Worm (Caenorhabditis elegans) whole organism, midembryonic: ENCODE data around the gene Y54F10AR.2.
"Not testable (repeated sequence)": the region's sequence is repeated elsewhere in the genome, so short reads cannot be mapped to it uniquely, and the experiment has no call there.

Experiments
- T22C8.4 ChIP-seq: fragments of 200-800 bp; sonication (Bioruptor generic); IDR thresholded peaks from 2 replicates; pipeline ENCODE4 v1.3.6; 2022; ENCODE audit warnings: missing genetic modification characterization, missing compliant biosample characterization
- cog-1 ChIP-seq: sonication (generic microtip); optimal IDR thresholded peaks from 2 replicates; lab custom pipeline; 2016; ENCODE audit warnings: missing genetic modification characterization, missing compliant biosample characterization
- flt-1 ChIP-seq: fragments of 200-800 bp; sonication (Bioruptor generic); IDR thresholded peaks from 2 replicates; pipeline ENCODE4 v1.3.6; 2022; ENCODE audit warnings: missing genetic modification characterization, missing compliant biosample characterization
- klf-2 ChIP-seq: fragments of 200-800 bp; sonication (Bioruptor generic); conservative IDR thresholded peaks from 2 replicates; pipeline ENCODE4 v1.3.6; 2022; ENCODE audit warnings: missing genetic modification reagents, missing genetic modification characterization, missing compliant biosample characterization
- med-1 ChIP-seq: sonication (generic microtip); optimal IDR thresholded peaks from 2 replicates; lab custom pipeline; 2017; ENCODE audit warnings: missing genetic modification characterization, mild to moderate bottlenecking, missing compliant biosample characterization, antibody characterized with exemption, missing genetic modification reagents; ENCODE audit not compliant: insufficient read depth
- ref-1 ChIP-seq: fragments of 200-800 bp; sonication (Bioruptor generic); conservative IDR thresholded peaks from 2 replicates; pipeline ENCODE4 v1.3.6; 2022; ENCODE audit warnings: missing genetic modification reagents, missing genetic modification characterization, missing compliant biosample characterization
- tab-1 ChIP-seq: fragments of 200-800 bp; sonication (Bioruptor generic); IDR thresholded peaks from 2 replicates; pipeline ENCODE4 v1.3.6; 2022; ENCODE audit warnings: missing genetic modification characterization, missing compliant biosample characterization
- ztf-23 ChIP-seq: fragments of 200-800 bp; sonication (Bioruptor generic); IDR thresholded peaks from 2 replicates; pipeline ENCODE4 v1.3.6; 2022; ENCODE audit warnings: missing genetic modification reagents, missing genetic modification characterization, missing compliant biosample characterization
- ztf-29 ChIP-seq: fragments of 200-800 bp; sonication (Bioruptor generic); IDR thresholded peaks from 2 replicates; pipeline ENCODE4 v1.3.6; 2022; ENCODE audit warnings: missing genetic modification reagents, missing genetic modification characterization, missing compliant biosample characterization

Y54F10AR.2 gene

ce11 chrIII:2571447-2571846 lies at the start of gene Y54F10AR.2:
Gene Y54F10AR.2 (minus strand): TSS chrIII:2571547.
- no peak for TF ChIP-seq T22C8.4 (GFP tag; lab: Robert Waterston, UW)
- no peak for TF ChIP-seq tab-1 (GFP tag; lab: Robert Waterston, UW)
- TF ChIP-seq ztf-23: no peak
- TF ChIP-seq klf-2 (GFP tag; lab: Robert Waterston, UW): no peak
- no peak for TF ChIP-seq med-1 (GFP tag; lab: Kevin White, UChicago)
- no peak for TF ChIP-seq ztf-29 (GFP tag; lab: Robert Waterston, UW)
- no peak for TF ChIP-seq flt-1 (GFP tag; lab: Robert Waterston, UW)
- TF ChIP-seq cog-1 (tag; lab: Kevin White, UChicago): no peak

ce11 chrIII:2619559-2619958 lies 48.2 kb upstream of the Y54F10AR.2 start, which contains the start of gene ppfr-4:
Gene ppfr-4 (plus strand): TSS chrIII:2619936.
- TF ChIP-seq med-1 (GFP tag; lab: Kevin White, UChicago) (no peak), ref-1 (GFP tag; lab: Robert Waterston, UW) (no peak), klf-2 (GFP tag; lab: Robert Waterston, UW) (no peak), cog-1 (tag; lab: Kevin White, UChicago) (no peak), ztf-23 (no peak), tab-1 (GFP tag; lab: Robert Waterston, UW) (no peak), T22C8.4 (GFP tag; lab: Robert Waterston, UW) (no peak)

DNA sequence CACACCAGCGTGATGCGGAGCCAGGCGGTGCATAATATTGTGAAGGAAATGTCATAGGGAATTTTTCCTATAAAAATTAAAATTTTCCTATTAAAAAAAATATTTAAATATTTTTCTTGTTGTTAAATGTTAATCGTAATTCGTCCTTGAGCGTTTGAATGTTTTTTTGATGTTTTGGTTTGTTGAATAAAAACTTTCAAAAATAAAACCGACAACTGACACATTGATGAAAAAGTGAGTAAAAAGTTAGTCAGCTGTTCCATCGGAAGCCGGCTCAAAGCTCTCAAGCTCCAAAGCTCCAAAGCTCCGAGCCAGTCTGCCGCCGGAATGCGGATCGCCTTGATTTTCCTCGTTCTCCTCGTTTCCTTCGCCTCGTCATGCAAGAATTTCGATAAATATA lies 47.3 kb upstream of the Y54F10AR.2 start, which contains the start of gene Y71H2B.4:
TSS of gene Y71H2B.4 (plus strand) at position 301 of the 400 bp plus-strand sequence.
- TF ChIP-seq ztf-23 (no peak), tab-1 (GFP tag; lab: Robert Waterston, UW) (no peak), flt-1 (GFP tag; lab: Robert Waterston, UW) (no peak), ref-1 (GFP tag; lab: Robert Waterston, UW) (no peak), cog-1 (tag; lab: Kevin White, UChicago) (no peak), ztf-29 (GFP tag; lab: Robert Waterston, UW) (no peak), klf-2 (GFP tag; lab: Robert Waterston, UW) (no peak), T22C8.4 (GFP tag; lab: Robert Waterston, UW) (no peak), med-1 (GFP tag; lab: Kevin White, UChicago) (no peak)

ce11 chrIII:2616212-2616611 lies 44.9 kb upstream of the Y54F10AR.2 start:
- TF ChIP-seq med-1 (GFP tag; lab: Kevin White, UChicago) (no peak), flt-1 (GFP tag; lab: Robert Waterston, UW) (no peak), tab-1 (GFP tag; lab: Robert Waterston, UW) (no peak), cog-1 (tag; lab: Kevin White, UChicago) (no peak)

- not testable (repeated sequence) for TF ChIP-seq T22C8.4, tab-1, flt-1 (GFP tag; lab: Robert Waterston, UW)
Observed at ce11 chrIII:2607717-2608116, 36.4 kb upstream of the Y54F10AR.2 start, which contains the start of gene Y71H2B.5. Gene Y71H2B.5 (plus strand): TSS chrIII:2608017.

DNA sequence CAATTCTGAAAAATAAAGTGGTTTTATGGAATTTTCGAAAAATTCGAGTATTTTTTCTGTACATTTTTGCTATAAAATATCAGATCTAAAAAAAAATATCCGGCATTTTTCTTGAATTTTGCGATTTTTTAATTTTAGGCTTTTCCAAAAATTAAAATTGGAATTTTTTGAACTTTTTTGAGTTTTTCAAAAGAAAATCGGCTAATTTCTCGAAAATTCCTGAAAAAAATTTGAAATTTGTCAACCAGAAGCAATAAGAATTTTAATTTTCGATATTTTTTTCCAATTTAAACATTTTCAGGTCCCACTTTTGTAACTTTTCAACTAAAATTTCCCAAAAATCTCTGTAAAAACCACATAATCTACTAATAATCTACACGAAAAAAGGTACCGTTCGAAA lies 32.3 kb upstream of the Y54F10AR.2 start, which contains the start of gene Y71H2B.11:
TSS of gene Y71H2B.11 (plus strand) at position 301 of the 400 bp plus-strand sequence.
- TF ChIP-seq T22C8.4 (GFP tag; lab: Robert Waterston, UW) (no peak), flt-1 (GFP tag; lab: Robert Waterston, UW) (no peak), klf-2 (GFP tag; lab: Robert Waterston, UW) (no peak), ztf-23 (no peak), cog-1 (tag; lab: Kevin White, UChicago) (no peak), ztf-29 (GFP tag; lab: Robert Waterston, UW) (no peak), ref-1 (GFP tag; lab: Robert Waterston, UW) (no peak), tab-1 (GFP tag; lab: Robert Waterston, UW) (no peak), med-1 (GFP tag; lab: Kevin White, UChicago) (no peak)

ce11 chrIII:2598491-2599065 lies 27.2 kb upstream of the Y54F10AR.2 start:
- TF ChIP-seq klf-2 (GFP tag; lab: Robert Waterston, UW) (no peak), cog-1 (tag; lab: Kevin White, UChicago) (no peak), ref-1 (GFP tag; lab: Robert Waterston, UW) (no peak), tab-1 (GFP tag; lab: Robert Waterston, UW) (no peak), flt-1 (GFP tag; lab: Robert Waterston, UW) (no peak), T22C8.4 (GFP tag; lab: Robert Waterston, UW) (no peak), med-1 (GFP tag; lab: Kevin White, UChicago) (no peak), ztf-23 (no peak), ztf-29 (GFP tag; lab: Robert Waterston, UW) (no peak)

ce11 chrIII:2597753-2598152 lies 26.4 kb upstream of the Y54F10AR.2 start, which contains the start of gene mdt-19:
Gene mdt-19 (plus strand): TSS chrIII:2598053.
- TF ChIP-seq ref-1 (GFP tag; lab: Robert Waterston, UW) (no peak), flt-1 (GFP tag; lab: Robert Waterston, UW) (no peak), tab-1 (GFP tag; lab: Robert Waterston, UW) (no peak), klf-2 (GFP tag; lab: Robert Waterston, UW) (no peak), ztf-29 (GFP tag; lab: Robert Waterston, UW) (no peak), T22C8.4 (GFP tag; lab: Robert Waterston, UW) (no peak), med-1 (GFP tag; lab: Kevin White, UChicago) (no peak), cog-1 (tag; lab: Kevin White, UChicago) (no peak), ztf-23 (no peak)

ce11 chrIII:2596984-2597454 lies 25.7 kb upstream of the Y54F10AR.2 start, which contains the start of gene apb-1:
Gene apb-1 (minus strand): TSS chrIII:2597034.
- TF ChIP-seq flt-1 (GFP tag; lab: Robert Waterston, UW) (peak; percentile 80), ztf-29 (GFP tag; lab: Robert Waterston, UW) (peak; percentile 39; the same call in 1 of the 2 replicates), ztf-23 (peak; percentile 85), med-1 (GFP tag; lab: Kevin White, UChicago) (peak; percentile 18), ref-1 (GFP tag; lab: Robert Waterston, UW) (0 out of 2 replicates have a peak, but pooled peaks have one; percentile 24), tab-1 (GFP tag; lab: Robert Waterston, UW) (peak; percentile 63; the same call in 1 of the 2 replicates), klf-2 (GFP tag; lab: Robert Waterston, UW) (0 out of 2 replicates have a peak, but pooled peaks have one; percentile 34), cog-1 (tag; lab: Kevin White, UChicago) (peak; percentile 35), T22C8.4 (GFP tag; lab: Robert Waterston, UW) (peak; percentile 83)
